Fruit fly (Drosophila melanogaster): ENCODE measurements around the gene CG9119.
A peak's percentile ranks its signal among the peaks of the same experiment; 100 is the strongest.

Gene CG9119

dm6 chr3L:1216460-1216859 is 11.9 kb upstream of the CG9119 start (continued):
- TF ChIP-seq sim (GFP tag; IDR thresholded peaks at IDR 0.05): no peak
- TF ChIP-seq gt (GFP tag; IDR thresholded peaks at IDR 0.05): no peak
- TF ChIP-seq CG4820 (GFP tag; optimal IDR thresholded peaks at IDR 0.05): peak; percentile 63
- TF ChIP-seq Fer1 (GFP tag; optimal IDR thresholded peaks at IDR 0.05): no peak
- TF ChIP-seq gcm (GFP tag; optimal IDR thresholded peaks at IDR 0.05): peak; percentile 10
- TF ChIP-seq CG11504 (tag; optimal IDR thresholded peaks at IDR 0.05): peak; percentile 70
- peak; percentile 28 for TF ChIP-seq CG4424 (GFP tag; optimal IDR thresholded peaks at IDR 0.05)
- TF ChIP-seq CG4404 (GFP tag; IDR thresholded peaks at IDR 0.05): 0 out of 2 replicates have a peak, but pooled peaks have one; percentile 8
- TF ChIP-seq CG8924 (tag; optimal IDR thresholded peaks at IDR 0.05): peak; percentile 34
- no peak for TF ChIP-seq CG4282 (GFP tag; optimal IDR thresholded peaks at IDR 0.05)
- no peak for TF ChIP-seq CG42726 (GFP tag; IDR thresholded peaks at IDR 0.05; ENCODE audit: partially characterized antibody)
- no peak for TF ChIP-seq emc (GFP tag; optimal IDR thresholded peaks at IDR 0.05)
- 0 out of 2 replicates have a peak, but pooled peaks have one; percentile 25 for TF ChIP-seq ssp (GFP tag; IDR thresholded peaks at IDR 0.05)
- peak; percentile 13 for TF ChIP-seq Hsf (GFP tag; optimal IDR thresholded peaks at IDR 0.05)
- no peak for TF ChIP-seq lilli (GFP tag; optimal IDR thresholded peaks at IDR 0.05)
- TF ChIP-seq Scr (GFP tag; IDR thresholded peaks at IDR 0.05; ENCODE audit: partially characterized antibody): no peak
- no peak for TF ChIP-seq disco-r (GFP tag; optimal IDR thresholded peaks at IDR 0.05)
- peak; percentile 55 for TF ChIP-seq nmo (GFP tag; optimal IDR thresholded peaks at IDR 0.05)
- no peak for TF ChIP-seq Hey (tag; optimal IDR thresholded peaks at IDR 0.05)
- no peak for TF ChIP-seq ase (GFP tag; IDR thresholded peaks at IDR 0.05)
- TF ChIP-seq dati (GFP tag; IDR thresholded peaks at IDR 0.05): no peak
- no peak for TF ChIP-seq CG4707 (GFP tag; optimal IDR thresholded peaks at IDR 0.05)
- TF ChIP-seq YL-1 (GFP tag; optimal IDR thresholded peaks at IDR 0.05): no peak
- no peak for TF ChIP-seq CG6791 (GFP tag; IDR thresholded peaks at IDR 0.05; ENCODE audit: partially characterized antibody)
- no peak for TF ChIP-seq eyg (GFP tag; optimal IDR thresholded peaks at IDR 0.05)
- peak; percentile 13 for TF ChIP-seq NfI (GFP tag; optimal IDR thresholded peaks at IDR 0.05)
- peak; percentile 14 for TF ChIP-seq Abd-B (GFP tag; optimal IDR thresholded peaks at IDR 0.05)
- peak; percentile 47 for TF ChIP-seq Ssrp (tag; optimal IDR thresholded peaks at IDR 0.05)
- no peak for TF ChIP-seq Drgx (GFP tag; IDR thresholded peaks at IDR 0.05)
- peak; percentile 49 for TF ChIP-seq ind (GFP tag; optimal IDR thresholded peaks at IDR 0.05)
- TF ChIP-seq tup (GFP tag; optimal IDR thresholded peaks at IDR 0.05): no peak
- TF ChIP-seq Hr51 (GFP tag; optimal IDR thresholded peaks at IDR 0.05): peak in 1 of 2 experiments; percentile 46
- no peak for TF ChIP-seq Side (GFP tag; optimal IDR thresholded peaks at IDR 0.05)
- TF ChIP-seq Myb (GFP tag; optimal IDR thresholded peaks at IDR 0.05): no peak
- TF ChIP-seq CG12236 (GFP tag; optimal IDR thresholded peaks at IDR 0.05): no peak
- no peak for TF ChIP-seq CG12155 (GFP tag; optimal IDR thresholded peaks at IDR 0.05)
- TF ChIP-seq ems (GFP tag; optimal IDR thresholded peaks at IDR 0.05): no peak
- TF ChIP-seq CG13123 (GFP tag; optimal IDR thresholded peaks at IDR 0.05): no peak
- TF ChIP-seq nau (GFP tag; optimal IDR thresholded peaks at IDR 0.05): peak; percentile 14
- TF ChIP-seq vvl (GFP tag; IDR thresholded peaks at IDR 0.05): peak; percentile 71
- no peak for TF ChIP-seq cg (GFP tag; optimal IDR thresholded peaks at IDR 0.05)

- TF ChIP-seq Xrp1 (GFP tag; IDR thresholded peaks at IDR 0.05): no peak
- TF ChIP-seq Antp (GFP tag; optimal IDR thresholded peaks at IDR 0.05): no peak
- TF ChIP-seq grn (GFP tag; optimal IDR thresholded peaks at IDR 0.05): peak; percentile 42
- TF ChIP-seq sug (tag; optimal IDR thresholded peaks at IDR 0.05): peak; percentile 8
- peak; percentile 62 for TF ChIP-seq exex (tag; optimal IDR thresholded peaks at IDR 0.05)
- TF ChIP-seq ERR (GFP tag; optimal IDR thresholded peaks at IDR 0.05): no peak
- no peak for TF ChIP-seq CG17186 (GFP tag; optimal IDR thresholded peaks at IDR 0.05)
- TF ChIP-seq CG18599 (GFP tag; optimal IDR thresholded peaks at IDR 0.05): peak; percentile 21
- TF ChIP-seq Hey (tag; optimal IDR thresholded peaks at IDR 0.05): peak; percentile 45
These were observed 8.0 kb upstream of the CG9119 start, which contains the start of gene LysE for dm6 chr3L:1212571-1212970. LysE (plus strand) TSS chr3L:1212827.
